Worm (Caenorhabditis elegans): ENCODE measurements around the gene C53D6.8.
A peak's percentile ranks its signal among the peaks of the same experiment; 100 is the strongest.

The C53D6.8 gene

ce11 chrIV:9002636-9003035 is at the start of gene C53D6.8:
TSS of gene C53D6.8 (minus strand) at chrIV:9002736.
- TF ChIP-seq tra-4 (tag; optimal IDR thresholded peaks at IDR 0.05), result no peak
- no peak for TF ChIP-seq pes-1 (GFP tag; IDR thresholded peaks at IDR 0.05)
- TF ChIP-seq hmbx-1 (tag; optimal IDR thresholded peaks at IDR 0.05), result no peak
- no peak for TF ChIP-seq F13C5.2 (tag; optimal IDR thresholded peaks at IDR 0.05)
- TF ChIP-seq aly-1 (tag; optimal IDR thresholded peaks at IDR 0.05), result no peak
- TF ChIP-seq ceh-13 (GFP tag; optimal IDR thresholded peaks at IDR 0.05), result no peak
- TF ChIP-seq scrt-1 (GFP tag; IDR thresholded peaks at IDR 0.05), result no peak
- TF ChIP-seq B0310.2 (tag; optimal IDR thresholded peaks at IDR 0.05), result no peak
- TF ChIP-seq ceh-36 (tag; optimal IDR thresholded peaks at IDR 0.05), result no peak

DNA sequence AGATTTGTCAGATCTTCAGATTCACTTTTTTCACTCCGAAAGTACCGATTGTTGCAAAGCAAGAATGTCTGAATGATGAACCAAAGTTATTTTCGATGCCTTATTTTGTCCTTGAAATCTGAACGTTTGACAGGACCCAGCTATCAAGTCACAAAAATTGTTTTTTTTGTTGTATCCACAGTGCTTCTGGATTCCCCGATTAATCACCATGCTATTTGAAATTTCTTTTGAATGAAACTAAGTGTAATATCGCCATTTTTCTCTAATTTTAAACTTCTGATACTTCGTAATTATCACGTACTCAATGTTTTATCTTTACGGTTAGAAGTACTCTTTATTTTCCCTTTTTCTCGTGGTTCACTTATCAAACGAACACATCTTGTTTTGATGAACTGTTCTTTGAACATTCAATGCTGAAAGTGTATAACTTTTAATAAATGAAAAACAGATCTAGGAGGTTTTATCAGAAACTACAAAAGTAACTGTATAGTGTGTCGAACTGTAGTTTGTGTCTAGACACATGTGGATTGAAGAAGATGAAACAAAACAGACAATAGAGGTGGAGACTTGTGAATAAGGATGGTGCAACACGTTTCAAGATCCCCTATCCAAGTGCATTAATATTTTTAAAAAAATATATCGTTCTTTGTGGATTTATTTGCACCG is 49.1 kb upstream of the C53D6.8 start:
- no peak for TF ChIP-seq tra-4 (tag; optimal IDR thresholded peaks at IDR 0.05)
- no peak for TF ChIP-seq ama-1 (optimal IDR thresholded peaks at IDR 0.05)
- TF ChIP-seq pes-1 (GFP tag; IDR thresholded peaks at IDR 0.05), result no peak
- TF ChIP-seq flt-1 (GFP tag; IDR thresholded peaks at IDR 0.05), result no peak
- no peak for TF ChIP-seq aly-1 (tag; optimal IDR thresholded peaks at IDR 0.05)
- TF ChIP-seq scrt-1 (GFP tag; IDR thresholded peaks at IDR 0.05), result no peak
- no peak for TF ChIP-seq ets-7 (tag; optimal IDR thresholded peaks at IDR 0.05)
- TF ChIP-seq hmg-4 (GFP tag; optimal IDR thresholded peaks at IDR 0.05), result no peak

DNA sequence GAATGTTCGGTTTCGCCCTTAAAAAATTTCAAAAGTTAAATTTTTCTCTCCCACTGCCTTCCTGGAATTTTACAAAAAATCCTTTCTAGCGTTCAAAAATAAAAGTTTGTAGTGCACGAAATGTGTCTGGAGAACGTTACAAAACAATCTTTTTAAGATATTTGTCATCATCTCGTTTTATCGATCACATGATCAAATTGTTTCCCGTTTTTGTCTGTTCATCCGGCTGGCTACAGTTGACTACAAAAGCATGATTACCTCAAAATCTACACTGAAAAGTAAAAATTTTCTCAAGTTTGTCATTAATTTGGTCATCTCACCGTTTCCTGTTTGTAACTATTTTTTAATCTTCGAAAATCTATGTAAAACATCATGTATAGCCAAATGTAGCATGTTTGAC is 48.5 kb upstream of the C53D6.8 start:
- TF ChIP-seq hmg-4 (GFP tag; optimal IDR thresholded peaks at IDR 0.05) (no peak), F13C5.2 (tag; optimal IDR thresholded peaks at IDR 0.05) (no peak), sea-1 (GFP tag; conservative IDR thresholded peaks at IDR 0.05) (no peak)

ce11 chrIV:9048096-9048495 is 45.6 kb upstream of the C53D6.8 start:
- TF ChIP-seq hmbx-1 (tag; optimal IDR thresholded peaks at IDR 0.05) (peak; percentile 5), ets-7 (tag; optimal IDR thresholded peaks at IDR 0.05) (peak; percentile 45)

DNA sequence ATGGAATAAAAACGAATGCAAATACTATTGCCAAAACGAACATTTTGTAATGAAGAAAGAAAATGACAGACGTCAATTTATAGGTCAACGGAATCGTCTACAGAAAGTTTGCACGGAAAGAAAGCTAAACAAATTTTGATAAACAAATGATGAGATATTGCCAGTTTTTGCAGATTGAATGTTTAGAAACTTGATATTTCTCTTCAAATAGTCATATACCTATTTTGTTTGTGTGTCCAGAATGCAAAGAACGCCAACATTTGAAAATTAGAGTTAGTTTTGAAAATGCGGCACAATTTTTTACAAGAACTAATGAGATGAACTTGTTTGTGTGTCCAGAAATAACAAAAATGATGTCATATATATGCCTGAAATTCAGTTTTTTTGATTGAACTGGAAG is 42.7 kb upstream of the C53D6.8 start, which contains the start of gene Y73F4A.1:
TSS of gene Y73F4A.1 (minus strand) at position 101 of the 400 bp plus-strand sequence.
- TF ChIP-seq tra-4 (tag; optimal IDR thresholded peaks at IDR 0.05) (no peak), ceh-13 (GFP tag; optimal IDR thresholded peaks at IDR 0.05) (no peak), ama-1 (optimal IDR thresholded peaks at IDR 0.05) (no peak), aly-1 (tag; optimal IDR thresholded peaks at IDR 0.05) (no peak), flt-1 (GFP tag; IDR thresholded peaks at IDR 0.05) (no peak), ets-7 (tag; optimal IDR thresholded peaks at IDR 0.05) (no peak), ceh-36 (tag; optimal IDR thresholded peaks at IDR 0.05) (no peak), B0310.2 (tag; optimal IDR thresholded peaks at IDR 0.05) (no peak), sea-1 (GFP tag; conservative IDR thresholded peaks at IDR 0.05) (no peak), scrt-1 (GFP tag; IDR thresholded peaks at IDR 0.05) (no peak)

- TF ChIP-seq ceh-13 (GFP tag; optimal IDR thresholded peaks at IDR 0.05) (no peak), hmg-4 (GFP tag; optimal IDR thresholded peaks at IDR 0.05) (no peak), aly-1 (tag; optimal IDR thresholded peaks at IDR 0.05) (no peak), flt-1 (GFP tag; IDR thresholded peaks at IDR 0.05) (no peak), hmbx-1 (tag; optimal IDR thresholded peaks at IDR 0.05) (no peak)
Observed at ce11 chrIV:9043224-9043623, 40.7 kb upstream of the C53D6.8 start, which contains the start of gene Y73F4A.2. TSS of gene Y73F4A.2 (minus strand) at chrIV:9043347.

DNA sequence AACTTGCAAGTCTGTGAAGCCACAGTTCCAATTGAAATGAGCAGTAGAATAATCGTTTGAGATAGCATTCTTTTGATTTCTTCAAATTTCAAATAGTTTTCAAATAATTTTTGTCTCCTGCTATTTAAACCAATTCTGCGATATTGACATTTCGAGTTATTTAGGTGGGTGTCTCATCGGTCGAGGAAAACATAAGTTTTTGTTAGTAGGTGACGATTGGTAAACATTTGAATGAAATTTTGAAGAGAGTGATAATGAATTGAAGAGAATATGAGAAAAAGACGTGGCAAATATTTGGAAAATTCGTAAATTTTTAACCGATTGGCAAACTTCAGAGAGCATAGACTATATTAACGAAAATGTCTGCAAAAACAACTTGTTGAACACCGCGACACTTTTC is 37.9 kb upstream of the C53D6.8 start, which contains the start of gene Y73F4A.3:
TSS of gene Y73F4A.3 (minus strand) at position 101 of the 400 bp plus-strand sequence.
- TF ChIP-seq hnd-1 (tag; optimal IDR thresholded peaks at IDR 0.05) (no peak), B0310.2 (tag; optimal IDR thresholded peaks at IDR 0.05) (no peak)

DNA sequence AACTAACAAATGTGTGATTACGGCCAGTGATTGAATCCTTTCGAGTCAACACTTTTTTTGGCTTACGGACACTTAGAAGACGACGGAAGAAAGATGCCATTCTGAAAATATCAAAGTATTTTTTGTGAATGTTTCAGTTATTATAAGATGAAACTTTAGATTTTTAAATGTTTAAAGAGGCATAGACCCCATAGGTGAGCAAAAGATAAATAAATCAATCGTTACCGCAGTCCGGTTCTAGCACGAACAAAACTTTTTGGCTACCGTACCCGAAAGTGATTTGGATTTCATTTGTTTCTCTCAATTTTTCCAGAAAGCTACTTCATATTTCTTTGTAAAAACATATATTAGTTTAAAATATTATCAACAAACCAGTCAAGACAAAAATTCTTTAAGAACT is 34.5 kb upstream of the C53D6.8 start, which contains the start of gene C53D6.7:
TSS of gene C53D6.7 (minus strand) at position 101 of the 400 bp plus-strand sequence.
- TF ChIP-seq sea-1 (GFP tag; conservative IDR thresholded peaks at IDR 0.05) (no peak), flt-1 (GFP tag; IDR thresholded peaks at IDR 0.05) (no peak)

- TF ChIP-seq pes-1 (GFP tag; IDR thresholded peaks at IDR 0.05), result no peak
- no peak for TF ChIP-seq hnd-1 (tag; optimal IDR thresholded peaks at IDR 0.05)
- no peak for TF ChIP-seq tbx-11 (GFP tag; IDR thresholded peaks at IDR 0.05)
- TF ChIP-seq F13C5.2 (tag; optimal IDR thresholded peaks at IDR 0.05), result no peak
- no peak for TF ChIP-seq ceh-36 (tag; optimal IDR thresholded peaks at IDR 0.05)
- no peak for TF ChIP-seq hmbx-1 (tag; optimal IDR thresholded peaks at IDR 0.05)
- TF ChIP-seq B0310.2 (tag; optimal IDR thresholded peaks at IDR 0.05), result no peak
- no peak for TF ChIP-seq flt-1 (GFP tag; IDR thresholded peaks at IDR 0.05)
- TF ChIP-seq tbx-37 (GFP tag; conservative IDR thresholded peaks at IDR 0.05), result no peak
- no peak for TF ChIP-seq aly-1 (tag; optimal IDR thresholded peaks at IDR 0.05)
- no peak for TF ChIP-seq sea-1 (GFP tag; conservative IDR thresholded peaks at IDR 0.05)
- TF ChIP-seq scrt-1 (GFP tag; IDR thresholded peaks at IDR 0.05), result no peak
- TF ChIP-seq ets-7 (tag; optimal IDR thresholded peaks at IDR 0.05), result no peak
- TF ChIP-seq tra-4 (tag; optimal IDR thresholded peaks at IDR 0.05), result no peak
- TF ChIP-seq ama-1 (optimal IDR thresholded peaks at IDR 0.05), result no peak
- no peak for TF ChIP-seq hmg-4 (GFP tag; optimal IDR thresholded peaks at IDR 0.05)
- TF ChIP-seq ceh-13 (GFP tag; optimal IDR thresholded peaks at IDR 0.05), result no peak
Observed at ce11 chrIV:9034340-9034739, 31.8 kb upstream of the C53D6.8 start, which contains the start of gene C53D6.10. TSS of gene C53D6.10 (minus strand) at chrIV:9034440.

Measured in whole organism, early embryonic.